Worm (Caenorhabditis elegans) whole organism, L4/young adult: ENCODE data around the gene srd-17.

Experiments
- W03F9.2 ChIP-seq: fragments of 150-350 bp; optimal IDR thresholded peaks from 2 replicates; lab custom pipeline; 2014; ENCODE audit warnings: missing biosample characterization, missing genetic modification characterization
- dao-5 ChIP-seq: sonication (generic microtip); optimal IDR thresholded peaks from 2 replicates; lab custom pipeline; 2016; ENCODE audit warnings: missing genotype, missing genetic modification characterization, moderate library complexity, missing compliant biosample characterization
- him-1 ChIP-seq: sonication (generic microtip); optimal IDR thresholded peaks from 2 replicates; lab custom pipeline; 2016; ENCODE audit warnings: missing genotype, missing genetic modification reagents, missing genetic modification characterization, missing compliant biosample characterization

srd-17 gene

DNA sequence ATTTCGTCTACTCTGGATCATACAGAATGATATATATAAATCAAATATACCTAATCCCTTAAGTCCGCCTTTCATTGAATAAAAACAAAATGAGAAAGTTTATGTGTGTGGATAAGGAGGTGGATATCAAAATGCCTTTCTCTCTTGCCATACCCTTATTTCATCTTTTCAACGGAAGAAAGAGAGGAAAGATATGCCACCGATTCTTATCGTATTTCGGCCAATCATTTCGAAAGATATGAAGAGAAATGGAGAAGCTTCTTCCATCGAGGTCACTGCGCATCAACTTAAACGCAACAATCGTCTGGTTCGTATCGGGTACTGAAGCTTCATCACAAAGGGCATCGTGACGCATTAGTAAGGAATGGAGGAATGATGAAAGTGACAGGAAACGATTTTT lies 19.2 kb downstream of the srd-17 start:
- TF ChIP-seq W03F9.2 (no peak), him-1 (tag; lab: Kevin White, UChicago) (no peak), dao-5 (tag; lab: Kevin White, UChicago) (no peak)

DNA sequence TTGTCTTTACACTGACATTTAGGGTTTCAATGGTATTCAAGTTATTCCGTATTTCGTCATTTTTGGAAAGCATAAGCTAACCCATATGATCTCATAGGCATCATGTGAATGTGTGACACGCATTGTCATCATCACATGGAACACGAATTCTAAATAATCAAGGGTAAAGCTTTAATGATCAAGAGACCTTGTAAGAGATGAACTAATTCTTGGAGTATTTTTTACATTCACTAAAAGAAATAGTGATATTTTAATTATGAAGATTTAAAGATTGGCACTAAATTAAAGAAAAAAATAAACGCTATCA lies 20.6 kb downstream of the srd-17 start:
- no peak for TF ChIP-seq him-1 (tag; lab: Kevin White, UChicago)
- TF ChIP-seq dao-5 (tag; lab: Kevin White, UChicago): no peak
- TF ChIP-seq W03F9.2: no peak

DNA sequence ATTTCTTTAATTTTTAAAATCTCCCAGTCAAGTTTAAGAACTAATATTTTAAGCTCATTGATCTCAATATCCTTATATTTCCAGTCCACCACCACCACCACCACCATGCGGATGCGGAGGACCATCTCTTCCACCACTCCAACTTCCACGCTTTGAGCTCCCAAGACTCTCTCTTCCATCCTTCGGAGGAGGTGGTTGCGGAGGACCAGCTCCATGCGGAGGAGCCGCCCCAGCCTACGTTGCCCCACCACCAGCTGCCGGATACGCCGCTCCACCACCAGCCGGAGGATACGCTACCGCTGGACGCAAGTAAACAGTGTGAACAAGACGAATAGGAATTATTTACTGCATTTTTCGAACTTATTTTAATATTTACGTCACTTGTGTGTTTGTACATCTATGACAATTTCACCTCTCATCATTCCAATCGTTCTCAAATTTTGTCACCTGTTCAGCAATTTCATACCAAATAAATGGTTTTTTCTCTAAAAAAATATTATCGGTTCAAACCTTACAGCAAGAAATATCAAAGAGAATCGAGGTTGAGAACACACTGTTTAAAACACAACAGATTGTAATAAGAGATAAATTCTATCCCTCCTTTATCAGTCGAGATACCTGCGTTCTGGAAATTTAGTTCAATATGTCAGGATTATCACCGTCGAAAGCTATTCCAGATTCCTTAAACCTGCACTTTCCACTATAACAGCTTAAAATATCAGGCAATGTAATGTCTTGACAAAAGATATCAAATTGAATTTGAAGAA lies 21.1 kb downstream of the srd-17 start:
- no peak for TF ChIP-seq dao-5 (tag; lab: Kevin White, UChicago)

DNA sequence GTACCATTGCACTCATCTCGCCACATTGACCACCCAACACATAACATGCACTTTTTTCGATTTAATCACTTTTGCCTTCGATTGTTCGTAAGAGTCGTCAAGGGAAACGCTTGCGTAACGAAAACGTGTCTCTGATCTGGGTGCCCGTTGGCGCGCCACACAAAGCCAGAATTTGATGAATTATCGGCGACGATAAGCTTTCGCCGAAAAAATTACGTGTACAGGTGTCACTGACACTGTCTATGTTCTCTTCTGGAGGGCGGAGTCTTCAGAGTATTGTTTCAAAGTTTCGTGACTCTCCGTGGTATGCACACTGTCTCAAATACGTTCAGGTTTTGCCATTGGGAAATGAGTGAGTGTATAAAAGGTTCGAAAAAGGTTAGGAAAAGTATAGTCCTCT lies 21.8 kb downstream of the srd-17 start, which contains the start of gene F53F1.4:
Gene F53F1.4, plus strand, starts transcription at position 390 of the 400 bp plus-strand sequence.
- TF ChIP-seq dao-5 (tag; lab: Kevin White, UChicago) (no peak), him-1 (tag; lab: Kevin White, UChicago) (no peak), W03F9.2 (no peak)

DNA sequence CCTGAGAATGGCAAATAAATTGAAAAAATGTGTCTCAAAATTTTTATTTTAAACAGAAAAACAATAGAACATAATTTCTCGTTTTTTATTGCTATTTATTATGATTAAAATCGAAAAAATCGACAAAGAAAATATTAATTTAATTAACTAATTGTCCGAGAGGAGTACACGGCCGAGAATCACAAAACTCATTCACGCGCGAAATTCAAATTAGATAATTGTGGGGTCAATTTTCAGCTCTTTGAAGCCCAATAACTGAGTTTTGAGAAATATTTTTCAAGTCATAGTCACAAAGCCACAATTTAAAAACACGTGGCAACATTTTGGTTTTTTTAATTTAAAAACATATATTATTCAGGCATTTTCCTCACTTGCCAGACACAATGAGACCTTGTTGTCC lies 23.4 kb downstream of the srd-17 start:
- TF ChIP-seq W03F9.2 (no peak), dao-5 (tag; lab: Kevin White, UChicago) (no peak), him-1 (tag; lab: Kevin White, UChicago) (no peak)

DNA sequence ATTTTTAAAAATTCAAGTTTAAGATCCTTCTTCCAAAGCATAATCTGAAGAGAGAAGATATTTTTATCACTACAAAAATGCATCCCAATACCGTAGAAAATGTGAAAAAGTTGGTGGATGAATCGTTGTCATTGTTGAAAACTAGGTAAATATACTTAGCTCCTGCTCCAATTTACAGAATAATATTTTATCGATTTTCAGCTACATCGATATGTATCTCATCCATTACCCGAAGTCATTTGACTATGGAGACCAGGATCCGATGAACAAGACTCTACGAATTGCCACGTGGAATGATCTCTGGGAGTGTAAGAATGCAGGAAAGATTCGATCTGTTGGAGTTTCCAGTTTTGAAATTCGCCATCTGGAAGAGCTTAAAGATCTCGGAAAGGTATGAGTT lies 24.1 kb downstream of the srd-17 start:
- TF ChIP-seq dao-5 (tag; lab: Kevin White, UChicago) (no peak), him-1 (tag; lab: Kevin White, UChicago) (no peak), W03F9.2 (no peak)

DNA sequence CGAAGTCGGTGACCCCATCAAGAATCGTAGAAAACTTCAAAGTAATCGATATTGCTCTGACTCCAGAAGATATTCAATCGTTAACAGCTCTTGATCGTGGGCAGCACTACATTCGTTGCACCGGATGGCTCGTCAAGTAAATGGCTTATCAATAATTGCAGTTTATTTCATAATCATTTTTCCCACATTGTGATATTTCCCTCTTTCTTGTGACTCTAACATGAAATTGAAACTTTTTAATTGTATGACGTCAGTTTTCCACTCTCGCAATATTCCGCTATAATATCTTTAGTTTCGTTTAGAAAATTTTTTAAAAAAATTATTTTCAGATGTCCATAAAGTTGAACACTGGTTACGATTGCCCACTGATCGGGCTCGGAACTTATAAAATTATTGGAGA lies 24.6 kb downstream of the srd-17 start, which contains the start of gene F53F1.3:
Gene F53F1.3, plus strand, starts transcription at position 330 of the 400 bp plus-strand sequence.
- TF ChIP-seq dao-5 (tag; lab: Kevin White, UChicago): no peak
- TF ChIP-seq him-1 (tag; lab: Kevin White, UChicago): no peak
- no peak for TF ChIP-seq W03F9.2

DNA sequence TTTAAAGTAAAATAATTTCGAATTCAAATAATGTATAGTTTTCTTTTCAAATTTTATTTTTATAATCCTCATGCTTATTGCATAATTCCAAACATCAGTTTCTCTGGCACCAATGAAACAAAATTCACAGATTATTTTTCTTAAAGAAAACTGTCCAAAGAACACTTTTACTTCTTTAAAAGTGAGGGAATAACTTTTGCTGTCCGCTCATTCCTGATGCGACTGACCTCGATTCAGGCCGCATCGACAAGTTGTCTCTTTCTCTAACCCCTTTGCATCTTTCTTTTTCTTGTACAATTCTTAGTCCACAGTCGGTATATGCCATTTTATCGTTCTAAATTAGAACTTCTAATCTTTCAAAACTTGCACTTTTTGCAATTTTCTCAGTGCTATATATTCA lies 26.0 kb downstream of the srd-17 start, which contains the start of gene F53F1.2:
Gene F53F1.2, plus strand, starts transcription at position 306 of the 400 bp plus-strand sequence.
- TF ChIP-seq him-1 (tag; lab: Kevin White, UChicago) (no peak), W03F9.2 (no peak), dao-5 (tag; lab: Kevin White, UChicago) (no peak)

DNA sequence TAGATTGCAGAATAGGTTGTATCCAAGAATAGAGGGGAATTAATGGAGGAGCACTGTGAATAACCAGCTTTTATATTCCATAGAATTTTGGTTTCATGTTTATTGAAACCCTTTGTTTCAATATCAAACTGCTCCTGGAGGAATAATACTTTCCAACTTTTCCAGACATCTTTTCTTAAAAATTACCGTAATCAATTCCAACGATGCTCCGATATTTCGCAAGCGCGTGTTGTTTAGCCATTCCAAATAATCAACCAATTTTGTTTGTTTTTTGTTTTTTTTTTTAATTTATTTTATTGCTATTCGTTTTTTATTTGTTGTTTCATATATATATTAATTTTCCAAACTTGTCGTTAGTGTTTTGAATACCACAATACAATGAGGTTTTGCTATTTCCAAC lies 26.5 kb downstream of the srd-17 start, which contains the start of gene cutl-1:
Gene cutl-1, minus strand, starts transcription at position 83 of the 400 bp plus-strand sequence.
- TF ChIP-seq W03F9.2: no peak
- TF ChIP-seq dao-5 (tag; lab: Kevin White, UChicago): no peak
- TF ChIP-seq him-1 (tag; lab: Kevin White, UChicago): no peak

DNA sequence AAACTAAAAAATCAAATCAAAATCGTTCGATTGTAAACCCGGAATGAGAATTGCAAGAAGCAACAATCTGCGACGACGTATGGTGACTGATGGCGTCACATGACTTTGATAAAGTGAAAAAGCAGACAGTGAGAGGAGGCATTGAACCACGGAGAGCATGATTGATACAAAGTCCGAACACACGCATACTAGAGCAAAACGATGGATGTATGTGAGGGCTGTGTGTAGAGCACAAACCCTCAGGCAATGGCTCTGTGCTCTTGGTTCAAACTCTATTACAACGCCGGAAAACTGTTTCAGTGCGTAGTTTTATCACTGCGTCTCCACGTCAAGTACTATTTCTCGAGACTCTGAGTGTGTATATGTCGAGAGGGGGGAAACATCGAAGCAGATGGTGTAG lies 30.0 kb downstream of the srd-17 start:
- TF ChIP-seq W03F9.2: no peak

DNA sequence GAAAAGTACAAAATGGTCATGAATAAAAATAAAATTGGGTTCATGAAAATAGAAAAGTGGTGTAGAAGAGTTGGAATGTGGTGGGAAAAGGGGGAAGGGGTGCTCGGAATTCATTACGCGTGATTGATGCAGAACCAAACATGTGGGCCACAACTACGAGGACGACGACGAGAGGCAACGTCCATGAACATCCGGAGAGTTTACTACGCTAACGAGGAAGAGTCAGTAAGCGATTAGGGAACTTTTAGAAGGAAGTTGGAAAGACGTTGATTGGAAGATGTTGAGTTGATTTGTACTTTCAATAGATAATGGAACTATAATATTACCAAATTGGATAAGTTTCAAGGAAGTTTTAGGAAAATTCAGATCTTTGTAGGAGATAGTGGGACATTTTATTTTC lies 30.8 kb downstream of the srd-17 start:
- TF ChIP-seq dao-5 (tag; lab: Kevin White, UChicago) (no peak), W03F9.2 (no peak), him-1 (tag; lab: Kevin White, UChicago) (no peak)

DNA sequence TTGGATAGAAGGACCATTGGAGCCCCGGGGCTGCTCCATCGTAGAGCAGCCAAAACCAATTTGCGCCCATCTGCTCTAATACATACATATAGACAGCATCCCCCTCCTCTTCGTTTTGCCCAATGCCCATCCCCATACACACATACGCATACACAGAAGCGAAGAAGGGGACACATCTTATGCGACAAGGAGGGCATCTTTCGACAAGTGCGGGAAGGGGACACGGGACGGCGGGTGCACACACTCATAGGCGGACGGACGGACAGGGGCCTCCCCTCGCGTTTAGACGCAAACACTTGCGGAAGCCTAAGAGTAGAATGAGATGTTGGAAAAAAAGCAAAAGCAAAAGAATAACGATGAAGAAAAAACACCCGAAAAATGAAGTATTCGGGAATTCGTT lies 36.1 kb downstream of the srd-17 start:
- no peak for TF ChIP-seq W03F9.2
- TF ChIP-seq dao-5 (tag; lab: Kevin White, UChicago): no peak
- TF ChIP-seq him-1 (tag; lab: Kevin White, UChicago): peak; percentile 70

DNA sequence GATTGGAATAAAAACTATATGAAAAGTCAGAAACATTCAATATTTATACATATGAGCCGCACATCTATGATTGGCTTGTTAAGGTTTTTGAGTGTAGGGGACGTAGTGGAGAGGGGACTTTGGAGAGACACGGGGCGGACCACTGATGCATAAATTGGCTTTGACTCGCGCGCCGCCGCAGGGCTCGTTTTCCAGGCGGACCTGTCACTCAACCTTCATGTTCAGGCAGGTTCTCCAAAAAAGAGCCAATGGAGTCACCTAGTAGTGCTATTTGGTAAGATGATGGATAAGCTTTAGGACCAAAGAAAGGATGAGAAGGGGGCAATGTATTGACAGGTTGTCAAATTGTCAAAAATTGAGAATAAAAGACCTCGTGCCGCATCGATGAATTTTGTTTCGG lies 37.5 kb downstream of the srd-17 start:
- no peak for TF ChIP-seq dao-5 (tag; lab: Kevin White, UChicago)
- no peak for TF ChIP-seq him-1 (tag; lab: Kevin White, UChicago)
- no peak for TF ChIP-seq W03F9.2

DNA sequence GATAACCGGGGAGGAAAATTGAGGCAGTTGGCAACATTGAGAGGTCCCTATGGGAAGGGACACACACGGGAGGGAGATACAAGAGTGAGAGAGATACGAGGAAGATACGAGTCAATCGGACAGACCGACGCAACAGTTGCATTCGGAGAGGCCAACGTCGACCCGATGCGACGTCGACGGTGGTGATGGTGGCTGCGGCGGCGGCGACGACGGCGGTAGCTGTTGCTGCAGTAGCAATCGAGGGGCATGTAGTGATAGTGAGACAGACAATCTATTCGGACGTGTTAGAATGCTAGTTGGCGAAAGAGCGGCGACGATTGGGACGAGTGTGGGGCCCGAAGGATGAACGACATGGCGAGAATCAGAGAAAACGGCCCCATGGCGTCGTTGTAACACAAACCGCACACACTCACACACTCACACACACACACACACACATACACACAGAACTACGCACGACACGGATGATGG lies 39.1 kb downstream of the srd-17 start:
- TF ChIP-seq him-1 (tag; lab: Kevin White, UChicago) (no peak), dao-5 (tag; lab: Kevin White, UChicago) (no peak), W03F9.2 (no peak)
